Worm (Caenorhabditis elegans) whole organism, L1 larva: ENCODE results near the gene C05D12.3.
A peak's percentile ranks its signal among the peaks of the same experiment; 100 is the strongest.

Experiments
- C16A3.4 ChIP-seq: fragments of 150-350 bp; optimal IDR thresholded peaks from 2 replicates; lab custom pipeline; 2014; ENCODE audit warnings: missing biosample characterization, missing genetic modification characterization
- blmp-1 ChIP-seq: fragments of 150-350 bp; optimal IDR thresholded peaks from 2 replicates; lab custom pipeline; 2014; ENCODE audit warnings: missing biosample characterization, missing genetic modification characterization
- elt-2 ChIP-seq: sonication (generic microtip); optimal IDR thresholded peaks from 2 replicates; lab custom pipeline; 2016; ENCODE audit warnings: missing genetic modification characterization, mild to moderate bottlenecking, inconsistent platforms, missing compliant biosample characterization, missing genetic modification reagents
- fkh-4 ChIP-seq: sonication (generic microtip); optimal IDR thresholded peaks from 2 replicates; lab custom pipeline; 2016; ENCODE audit warnings: missing compliant biosample characterization, missing genetic modification characterization, borderline replicate concordance
- hlh-17 ChIP-seq: fragments of 200-800 bp; sonication (Bioruptor generic); optimal IDR thresholded peaks from 2 replicates; lab custom pipeline; 2018; ENCODE audit warnings: missing genetic modification characterization, mild to moderate bottlenecking, missing compliant biosample characterization, moderate library complexity, borderline replicate concordance
- irx-1 ChIP-seq: sonication (generic microtip); optimal IDR thresholded peaks from 2 replicates; lab custom pipeline; 2016; ENCODE audit warnings: missing genetic modification characterization, missing compliant biosample characterization
- isw-1 ChIP-seq: fragments of 200-800 bp; sonication (Bioruptor generic); IDR thresholded peaks from 2 replicates; pipeline ENCODE4 v1.3.6; 2022; ENCODE audit warnings: missing genetic modification characterization, missing compliant biosample characterization
- nhr-11 ChIP-seq: fragments of 150-350 bp; optimal IDR thresholded peaks from 2 replicates; lab custom pipeline; 2014; ENCODE audit warnings: missing biosample characterization, missing genetic modification characterization
- nhr-47 ChIP-seq: sonication (generic microtip); optimal IDR thresholded peaks from 2 replicates; lab custom pipeline; 2016; ENCODE audit warnings: mild to moderate bottlenecking, missing genetic modification characterization, moderate library complexity, missing compliant biosample characterization
- snpc-4 ChIP-seq: fragments of 150-350 bp; optimal IDR thresholded peaks from 2 replicates; lab custom pipeline; 2014; ENCODE audit warnings: missing biosample characterization, missing genetic modification characterization
- sptf-1 ChIP-seq: fragments of 150-350 bp; optimal IDR thresholded peaks from 2 replicates; lab custom pipeline; 2014; ENCODE audit warnings: missing biosample characterization, missing genetic modification characterization
- tbx-2 ChIP-seq: sonication (generic microtip); optimal IDR thresholded peaks from 2 replicates; lab custom pipeline; 2016; ENCODE audit warnings: missing genetic modification characterization, missing compliant biosample characterization

DNA sequence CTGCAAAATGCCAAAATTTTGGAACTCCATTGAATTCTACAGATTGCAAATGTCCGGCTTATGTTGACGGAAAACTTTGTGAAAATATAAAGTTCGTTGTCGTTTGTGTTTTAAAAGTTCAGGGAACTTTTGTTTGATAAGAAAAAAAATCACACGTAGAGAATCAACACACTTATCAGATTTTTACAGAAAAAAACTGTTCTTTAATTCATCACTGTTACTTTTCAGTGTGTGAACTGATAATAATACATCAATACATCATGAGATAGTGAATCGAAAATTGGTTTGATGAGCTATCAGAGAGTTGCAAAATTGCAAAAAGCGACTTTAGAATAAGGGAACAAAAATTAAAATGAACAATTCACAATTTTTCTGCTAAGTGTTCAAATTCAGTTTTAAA lies 6.6 kb upstream of the C05D12.3 start:
- TF ChIP-seq isw-1 (GFP tag; lab: Robert Waterston, UW) (no peak), hlh-17 (GFP tag; lab: Kevin White, UChicago) (no peak), tbx-2 (no peak), irx-1 (tag; lab: Kevin White, UChicago) (no peak), C16A3.4 (tag; lab: Kevin White, UChicago) (no peak), nhr-47 (no peak), sptf-1 (tag; lab: Kevin White, UChicago) (no peak), nhr-11 (tag; lab: Kevin White, UChicago) (no peak), fkh-4 (no peak), snpc-4 (no peak), blmp-1 (tag; lab: Kevin White, UChicago) (no peak), elt-2 (peak; percentile 69)
